Worm (Caenorhabditis elegans): ENCODE measurements around the gene gst-15.
"Not testable (repeated sequence)": the region's sequence is repeated elsewhere in the genome, so short reads cannot be mapped to it uniquely, and the experiment has no call there.

The gst-15 gene

ce11 chrII:13613096-13613495 lies at the start of gene gst-15:
gst-15 (minus strand) TSS chrII:13613196.
- no peak for TF ChIP-seq hlh-6 (tag; optimal IDR thresholded peaks at IDR 0.05)
- TF ChIP-seq npax-4 (tag; optimal IDR thresholded peaks at IDR 0.05) = no peak
- TF ChIP-seq C38D4.7 (GFP tag; optimal IDR thresholded peaks at IDR 0.05) = no peak
- TF ChIP-seq fax-1 (tag; optimal IDR thresholded peaks at IDR 0.05) = no peak
- TF ChIP-seq unc-86 (tag; optimal IDR thresholded peaks at IDR 0.05) = no peak
- TF ChIP-seq ceh-22 (tag; optimal IDR thresholded peaks at IDR 0.05) = no peak
- no peak for TF ChIP-seq elt-2 (tag; optimal IDR thresholded peaks at IDR 0.05)
- TF ChIP-seq fkh-10 (GFP tag; optimal IDR thresholded peaks at IDR 0.05) = no peak
- no peak for TF ChIP-seq ceh-19 (GFP tag; optimal IDR thresholded peaks at IDR 0.05)
- no peak for TF ChIP-seq rnt-1 (tag; optimal IDR thresholded peaks at IDR 0.05)
- no peak for TF ChIP-seq ceh-48 (tag; optimal IDR thresholded peaks at IDR 0.05)
- no peak for TF ChIP-seq nfya-1 (tag; optimal IDR thresholded peaks at IDR 0.05)
- no peak for TF ChIP-seq hlh-30 (tag; optimal IDR thresholded peaks at IDR 0.05; ENCODE audit: insufficient read depth)
- no peak for TF ChIP-seq pha-4 (tag; optimal IDR thresholded peaks at IDR 0.05)
- TF ChIP-seq hlh-15 (tag; optimal IDR thresholded peaks at IDR 0.05) = no peak
- TF ChIP-seq ceh-34 (tag; optimal IDR thresholded peaks at IDR 0.05) = no peak
- TF ChIP-seq F13H6.1 (tag; optimal IDR thresholded peaks at IDR 0.05) = no peak
- no peak for TF ChIP-seq pax-1 (tag; optimal IDR thresholded peaks at IDR 0.05)
- no peak for TF ChIP-seq Y22D7AL.16 (tag; optimal IDR thresholded peaks at IDR 0.05)
- TF ChIP-seq unc-3 (GFP tag; conservative IDR thresholded peaks at IDR 0.05) = no peak
- TF ChIP-seq unc-3 (tag; optimal IDR thresholded peaks at IDR 0.05) = no peak

ce11 chrII:13661990-13662389 lies 49.0 kb upstream of the gst-15 start, which contains the start of gene C31C9.6:
C31C9.6 (minus strand) TSS chrII:13662090.
- TF ChIP-seq unc-86, gmeb-2, nfya-1 (tag; optimal IDR thresholded peaks at IDR 0.05): not testable (repeated sequence)

ce11 chrII:13654723-13655122 lies 41.7 kb upstream of the gst-15 start, which contains the start of gene C31C9.9:
C31C9.9 (plus strand) TSS chrII:13655023.
- TF ChIP-seq ahr-1 (tag; optimal IDR thresholded peaks at IDR 0.05); hlh-6 (tag; optimal IDR thresholded peaks at IDR 0.05); ceh-6 (GFP tag; optimal IDR thresholded peaks at IDR 0.05): not testable (repeated sequence)

ce11 chrII:13648230-13648629 lies 35.2 kb upstream of the gst-15 start, which contains the start of gene fbxa-169:
fbxa-169 (plus strand) TSS chrII:13648530.
- TF ChIP-seq elt-4 (tag; optimal IDR thresholded peaks at IDR 0.05) (no peak), hlh-8 (tag; optimal IDR thresholded peaks at IDR 0.05) (no peak), ahr-1 (tag; optimal IDR thresholded peaks at IDR 0.05) (no peak), K09A11.1 (tag; optimal IDR thresholded peaks at IDR 0.05; ENCODE audit: insufficient read depth) (no peak), unc-42 (tag; optimal IDR thresholded peaks at IDR 0.05) (no peak), K02D7.2 (tag; optimal IDR thresholded peaks at IDR 0.05) (no peak), pat-9 (tag; optimal IDR thresholded peaks at IDR 0.05) (no peak), fkh-6 (tag; optimal IDR thresholded peaks at IDR 0.05) (no peak), pros-1 (tag; optimal IDR thresholded peaks at IDR 0.05) (no peak)

ce11 chrII:13641311-13641710 lies 28.3 kb upstream of the gst-15 start, which contains the start of gene fbxa-167:
fbxa-167 (plus strand) TSS chrII:13641489.
- TF ChIP-seq Y22D7AL.16 (tag; optimal IDR thresholded peaks at IDR 0.05) (no peak), che-1 (tag; optimal IDR thresholded peaks at IDR 0.05) (no peak), elt-2 (tag; optimal IDR thresholded peaks at IDR 0.05) (peak; percentile 14), ceh-48 (tag; optimal IDR thresholded peaks at IDR 0.05) (peak; percentile 75), unc-55 (GFP tag; optimal IDR thresholded peaks at IDR 0.05) (no peak), ceh-31 (tag; optimal IDR thresholded peaks at IDR 0.05) (peak; percentile 13), hlh-6 (tag; optimal IDR thresholded peaks at IDR 0.05) (no peak)
